Worm (Caenorhabditis elegans): ENCODE measurements around the gene ska-3.

The ska-3 gene

DNA sequence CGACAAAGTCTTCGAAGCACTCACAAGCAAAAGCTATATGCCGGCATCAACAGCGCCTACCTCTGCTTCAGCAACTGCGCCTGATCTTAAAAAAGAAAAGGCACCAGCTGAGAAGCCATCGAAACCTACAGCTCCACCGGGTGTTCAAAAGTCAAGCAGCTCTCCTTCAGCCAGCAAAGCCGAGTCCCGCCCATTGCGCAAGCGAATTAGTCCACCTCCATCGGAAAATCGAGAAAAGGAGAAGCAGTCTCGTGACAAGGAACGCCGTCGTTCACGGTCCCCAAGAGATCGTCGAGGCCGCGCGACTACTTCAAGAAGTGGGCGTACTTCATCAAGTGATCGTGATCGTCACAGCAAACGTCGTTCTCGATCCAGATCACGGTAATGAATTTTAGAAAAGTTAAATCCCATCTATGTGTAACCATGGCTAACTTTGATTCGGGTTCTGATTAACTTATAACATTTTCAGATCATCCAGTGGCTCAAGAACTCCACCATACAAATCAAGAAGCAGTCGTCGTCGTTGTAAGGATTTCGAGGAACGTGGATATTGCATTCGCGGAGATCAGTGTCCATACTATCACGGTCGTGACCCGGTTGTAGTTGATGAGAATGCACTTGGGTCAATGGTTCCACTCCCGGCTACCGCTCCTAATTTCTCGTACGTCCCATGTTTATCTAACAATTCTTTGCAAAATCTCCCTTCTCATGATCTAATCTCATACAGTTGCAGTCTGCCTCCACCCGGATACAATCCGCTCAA, 33.3 kb upstream of the ska-3 start:
- TF ChIP-seq ets-7 (tag; optimal IDR thresholded peaks at IDR 0.05) = no peak
- no peak for TF ChIP-seq tbx-11 (GFP tag; IDR thresholded peaks at IDR 0.05)
- TF ChIP-seq aly-1 (tag; optimal IDR thresholded peaks at IDR 0.05) = no peak
- no peak for TF ChIP-seq hmbx-1 (tag; optimal IDR thresholded peaks at IDR 0.05)
- TF ChIP-seq ceh-13 (GFP tag; optimal IDR thresholded peaks at IDR 0.05) = no peak
- TF ChIP-seq ceh-36 (tag; optimal IDR thresholded peaks at IDR 0.05) = no peak
- no peak for TF ChIP-seq tbx-37 (GFP tag; conservative IDR thresholded peaks at IDR 0.05)

ce11 chrIII:5711242-5711641, 32.4 kb upstream of the ska-3 start, which contains the start of gene rbm-26:
Gene rbm-26 (plus strand): TSS chrIII:5711542.
- TF ChIP-seq pes-1 (GFP tag; IDR thresholded peaks at IDR 0.05) (no peak), F13C5.2 (tag; optimal IDR thresholded peaks at IDR 0.05) (no peak), ama-1 (optimal IDR thresholded peaks at IDR 0.05) (no peak), B0310.2 (tag; optimal IDR thresholded peaks at IDR 0.05) (no peak), ets-7 (tag; optimal IDR thresholded peaks at IDR 0.05) (no peak), tbx-11 (GFP tag; IDR thresholded peaks at IDR 0.05) (no peak), hmbx-1 (tag; optimal IDR thresholded peaks at IDR 0.05) (no peak), ceh-13 (GFP tag; optimal IDR thresholded peaks at IDR 0.05) (no peak), aly-1 (tag; optimal IDR thresholded peaks at IDR 0.05) (no peak)

DNA sequence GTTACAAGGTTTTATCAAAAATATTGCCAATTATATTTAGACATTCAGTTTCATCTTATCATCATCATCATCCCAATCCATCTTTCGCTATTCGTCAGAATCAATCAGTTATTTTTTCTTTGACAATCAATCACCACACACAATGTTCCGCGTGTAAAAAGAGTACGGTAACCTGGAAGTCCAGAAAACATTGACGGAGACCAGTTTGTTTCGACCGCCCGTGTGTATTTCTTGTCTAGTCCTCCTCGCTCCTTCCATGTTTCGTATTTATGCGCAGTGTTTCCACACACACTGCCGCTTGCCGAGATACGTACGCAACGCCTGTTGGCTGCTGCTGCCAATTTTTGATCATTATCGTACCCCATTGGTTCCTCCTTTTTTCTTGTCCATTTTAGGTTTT, 31.9 kb upstream of the ska-3 start:
- TF ChIP-seq aly-1 (tag; optimal IDR thresholded peaks at IDR 0.05) (peak; percentile 3), hmg-4 (GFP tag; optimal IDR thresholded peaks at IDR 0.05) (no peak), sea-1 (GFP tag; conservative IDR thresholded peaks at IDR 0.05) (0 out of 2 replicates have a peak, but pooled peaks have one; percentile 26), tra-4 (tag; optimal IDR thresholded peaks at IDR 0.05) (no peak)

DNA sequence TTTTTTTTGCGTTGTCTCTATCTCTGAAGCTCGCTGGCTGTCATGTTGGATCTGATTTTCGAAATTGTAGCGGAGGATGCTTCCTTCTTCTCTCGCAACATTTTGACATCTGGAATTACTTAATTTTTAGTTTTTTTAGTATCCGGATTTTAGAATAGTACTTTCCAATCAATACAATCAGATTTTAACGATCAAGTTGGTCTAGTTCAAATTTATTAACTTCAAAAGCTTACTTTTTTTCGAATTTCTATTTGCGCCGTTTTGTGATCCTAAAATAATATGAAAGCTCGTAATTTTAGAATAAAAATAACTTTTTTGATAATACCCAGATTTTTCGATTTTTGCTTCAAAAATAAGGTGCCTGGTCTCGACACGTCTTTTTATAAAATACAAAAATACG, 31.2 kb upstream of the ska-3 start, which contains the start of gene B0336.12:
Gene B0336.12 (minus strand): TSS at position 101 of the 400 bp plus-strand sequence.
- TF ChIP-seq sea-1 (GFP tag; conservative IDR thresholded peaks at IDR 0.05) = no peak
- no peak for TF ChIP-seq aly-1 (tag; optimal IDR thresholded peaks at IDR 0.05)
- no peak for TF ChIP-seq pes-1 (GFP tag; IDR thresholded peaks at IDR 0.05)
- no peak for TF ChIP-seq ceh-13 (GFP tag; optimal IDR thresholded peaks at IDR 0.05)
- TF ChIP-seq scrt-1 (GFP tag; IDR thresholded peaks at IDR 0.05) = no peak
- no peak for TF ChIP-seq ets-7 (tag; optimal IDR thresholded peaks at IDR 0.05)
- TF ChIP-seq B0310.2 (tag; optimal IDR thresholded peaks at IDR 0.05) = no peak
- no peak for TF ChIP-seq tbx-11 (GFP tag; IDR thresholded peaks at IDR 0.05)
- TF ChIP-seq hmg-4 (GFP tag; optimal IDR thresholded peaks at IDR 0.05) = no peak
- no peak for TF ChIP-seq tra-4 (tag; optimal IDR thresholded peaks at IDR 0.05)
- no peak for TF ChIP-seq ceh-36 (tag; optimal IDR thresholded peaks at IDR 0.05)
- TF ChIP-seq flt-1 (GFP tag; IDR thresholded peaks at IDR 0.05) = no peak

DNA sequence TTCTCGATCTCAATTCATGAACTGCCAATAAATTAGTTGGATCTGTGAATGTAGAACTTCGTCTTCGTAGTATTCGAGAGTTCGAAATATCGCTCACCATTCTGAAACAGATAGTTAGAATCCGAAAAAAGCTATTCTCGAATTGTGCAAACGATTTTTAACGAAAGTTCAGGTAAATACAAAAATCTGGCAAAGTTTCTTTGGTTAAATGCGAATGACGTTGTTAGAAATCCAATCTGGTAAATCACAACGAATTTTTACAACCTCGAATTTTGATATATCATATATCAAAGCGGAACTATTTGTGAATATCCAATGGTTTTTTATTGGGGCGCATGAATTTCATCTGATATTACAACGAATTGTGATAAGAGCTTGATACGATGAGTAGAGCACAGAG, 30.4 kb upstream of the ska-3 start, which contains the start of gene hpo-28:
Gene hpo-28 (minus strand): TSS at position 101 of the 400 bp plus-strand sequence.
- TF ChIP-seq ets-7 (tag; optimal IDR thresholded peaks at IDR 0.05) (no peak), pes-1 (GFP tag; IDR thresholded peaks at IDR 0.05) (no peak), hmbx-1 (tag; optimal IDR thresholded peaks at IDR 0.05) (no peak), F13C5.2 (tag; optimal IDR thresholded peaks at IDR 0.05) (no peak), hmg-4 (GFP tag; optimal IDR thresholded peaks at IDR 0.05) (no peak), scrt-1 (GFP tag; IDR thresholded peaks at IDR 0.05) (no peak), aly-1 (tag; optimal IDR thresholded peaks at IDR 0.05) (no peak), ceh-36 (tag; optimal IDR thresholded peaks at IDR 0.05) (no peak), ceh-13 (GFP tag; optimal IDR thresholded peaks at IDR 0.05) (no peak), B0310.2 (tag; optimal IDR thresholded peaks at IDR 0.05) (no peak), flt-1 (GFP tag; IDR thresholded peaks at IDR 0.05) (no peak)

ce11 chrIII:5708024-5708423, 29.2 kb upstream of the ska-3 start:
- TF ChIP-seq tbx-11 (GFP tag; IDR thresholded peaks at IDR 0.05) (no peak), ceh-36 (tag; optimal IDR thresholded peaks at IDR 0.05) (no peak), sea-1 (GFP tag; conservative IDR thresholded peaks at IDR 0.05) (no peak), tra-4 (tag; optimal IDR thresholded peaks at IDR 0.05) (no peak), flt-1 (GFP tag; IDR thresholded peaks at IDR 0.05) (no peak), ceh-13 (GFP tag; optimal IDR thresholded peaks at IDR 0.05) (no peak), hmg-4 (GFP tag; optimal IDR thresholded peaks at IDR 0.05) (no peak), B0310.2 (tag; optimal IDR thresholded peaks at IDR 0.05) (no peak), F13C5.2 (tag; optimal IDR thresholded peaks at IDR 0.05) (no peak), ama-1 (optimal IDR thresholded peaks at IDR 0.05) (no peak), aly-1 (tag; optimal IDR thresholded peaks at IDR 0.05) (no peak), hnd-1 (tag; optimal IDR thresholded peaks at IDR 0.05) (no peak), scrt-1 (GFP tag; IDR thresholded peaks at IDR 0.05) (no peak)

ce11 chrIII:5707546-5707945, 28.7 kb upstream of the ska-3 start:
- TF ChIP-seq hmg-4 (GFP tag; optimal IDR thresholded peaks at IDR 0.05) (no peak), aly-1 (tag; optimal IDR thresholded peaks at IDR 0.05) (no peak), ceh-13 (GFP tag; optimal IDR thresholded peaks at IDR 0.05) (no peak), ceh-36 (tag; optimal IDR thresholded peaks at IDR 0.05) (no peak), F13C5.2 (tag; optimal IDR thresholded peaks at IDR 0.05) (no peak), hmbx-1 (tag; optimal IDR thresholded peaks at IDR 0.05) (no peak), tbx-11 (GFP tag; IDR thresholded peaks at IDR 0.05) (no peak), pes-1 (GFP tag; IDR thresholded peaks at IDR 0.05) (no peak), ets-7 (tag; optimal IDR thresholded peaks at IDR 0.05) (no peak)

DNA sequence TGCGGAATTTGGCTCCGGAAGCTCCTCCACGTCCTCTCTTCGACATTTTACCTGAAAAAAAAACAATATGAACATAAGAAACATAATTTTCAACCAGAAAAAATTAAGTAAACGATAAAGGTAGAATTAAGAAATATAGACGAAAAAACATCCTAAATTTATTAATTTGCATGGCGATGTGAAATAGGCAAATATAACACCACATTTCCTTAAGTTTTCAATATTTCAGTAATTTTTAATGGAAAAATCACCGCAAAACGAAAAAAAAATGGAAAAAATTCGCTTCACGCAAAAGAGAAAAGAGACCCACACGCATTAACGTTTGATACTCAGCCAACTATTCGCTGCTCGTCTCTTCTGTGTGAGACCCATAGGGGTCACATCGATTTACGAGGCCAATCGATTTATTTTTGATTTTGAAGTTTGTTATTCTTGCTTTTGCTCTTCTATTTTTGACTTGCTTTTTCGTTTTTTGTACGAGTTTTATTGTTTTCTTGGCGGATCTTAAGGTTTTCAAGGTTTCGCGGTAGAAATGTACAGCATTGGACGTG, 27.3 kb upstream of the ska-3 start, which contains the start of gene rpl-23:
Gene rpl-23 (minus strand): TSS at position 51 of the 551 bp plus-strand sequence.
- TF ChIP-seq F13C5.2 (tag; optimal IDR thresholded peaks at IDR 0.05) (peak; percentile 54), hmbx-1 (tag; optimal IDR thresholded peaks at IDR 0.05) (no peak), tbx-37 (GFP tag; conservative IDR thresholded peaks at IDR 0.05) (0 out of 2 replicates have a peak, but pooled peaks have one; percentile 14), pes-1 (GFP tag; IDR thresholded peaks at IDR 0.05) (no peak)
